Worm (Caenorhabditis elegans): ENCODE results near the gene pgm-1.

pgm-1 gene

ce11 chrII:4874335-4874861 lies 14.8 kb upstream of the pgm-1 start, which contains the start of gene F11G11.15:
Gene F11G11.15 (plus strand): TSS chrII:4874845.
- no peak for TF ChIP-seq cog-1 (tag; optimal IDR thresholded peaks at IDR 0.05)
- TF ChIP-seq ref-1 (GFP tag; conservative IDR thresholded peaks at IDR 0.05), result no peak
- TF ChIP-seq ztf-29 (GFP tag; IDR thresholded peaks at IDR 0.05), result no peak
- no peak for TF ChIP-seq T22C8.4 (GFP tag; IDR thresholded peaks at IDR 0.05)
- TF ChIP-seq tab-1 (GFP tag; IDR thresholded peaks at IDR 0.05), result no peak

- TF ChIP-seq cog-1 (tag; optimal IDR thresholded peaks at IDR 0.05) (no peak), T22C8.4 (GFP tag; IDR thresholded peaks at IDR 0.05) (no peak)
Observed at ce11 chrII:4876091-4876490, 13.1 kb upstream of the pgm-1 start, which contains the start of gene F11G11.13. Gene F11G11.13 (minus strand): TSS chrII:4876179.

DNA sequence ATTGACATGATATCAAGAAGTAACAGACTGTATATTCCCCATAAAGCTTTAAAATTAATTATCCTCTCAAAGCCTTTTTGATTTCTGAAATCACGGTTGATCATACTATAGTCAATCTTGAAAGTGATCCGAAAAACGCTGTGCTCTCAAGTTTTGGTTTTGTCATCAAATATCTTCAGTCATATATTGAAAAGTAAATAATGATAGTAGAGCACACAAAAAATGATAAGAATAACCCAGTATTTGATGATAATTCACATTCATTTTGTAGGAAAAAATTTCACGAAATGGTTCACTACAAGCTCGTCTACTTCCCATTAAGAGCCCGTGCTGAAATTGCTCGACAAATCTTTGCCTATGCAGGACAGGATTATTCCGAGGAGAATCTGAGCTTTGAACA lies 9.6 kb upstream of the pgm-1 start, which contains the start of gene gst-6:
Gene gst-6, plus strand, starts transcription at position 263 of the 400 bp plus-strand sequence.
- TF ChIP-seq cog-1 (tag; optimal IDR thresholded peaks at IDR 0.05) (no peak), klf-2 (GFP tag; conservative IDR thresholded peaks at IDR 0.05) (no peak), ztf-23 (GFP tag; IDR thresholded peaks at IDR 0.05) (no peak), T22C8.4 (GFP tag; IDR thresholded peaks at IDR 0.05) (no peak), ztf-29 (GFP tag; IDR thresholded peaks at IDR 0.05) (no peak)

DNA sequence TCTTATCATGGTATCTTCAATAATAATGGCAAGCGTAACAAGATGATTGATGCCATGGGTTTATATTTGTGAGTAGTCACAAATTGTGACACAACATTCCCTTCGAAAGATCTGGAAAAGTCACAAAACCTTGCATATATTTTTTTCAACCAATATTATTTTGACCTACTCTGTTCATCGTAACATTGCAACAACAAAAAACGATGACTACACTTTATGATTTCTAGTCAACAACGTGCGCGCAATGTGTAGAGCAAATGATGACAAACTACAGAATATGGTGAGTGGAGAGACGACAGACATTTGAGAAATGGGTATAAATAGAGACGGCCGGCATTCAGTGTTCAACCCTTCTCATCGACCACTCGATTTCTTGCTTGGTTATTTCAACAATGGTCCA lies 7.5 kb upstream of the pgm-1 start, which contains the start of gene gst-7:
Gene gst-7, plus strand, starts transcription at position 336 of the 400 bp plus-strand sequence.
- TF ChIP-seq tab-1 (GFP tag; IDR thresholded peaks at IDR 0.05) (no peak), T22C8.4 (GFP tag; IDR thresholded peaks at IDR 0.05) (no peak), ref-1 (GFP tag; conservative IDR thresholded peaks at IDR 0.05) (no peak), flt-1 (GFP tag; IDR thresholded peaks at IDR 0.05) (no peak), ztf-23 (GFP tag; IDR thresholded peaks at IDR 0.05) (no peak), ztf-29 (GFP tag; IDR thresholded peaks at IDR 0.05) (no peak)

DNA sequence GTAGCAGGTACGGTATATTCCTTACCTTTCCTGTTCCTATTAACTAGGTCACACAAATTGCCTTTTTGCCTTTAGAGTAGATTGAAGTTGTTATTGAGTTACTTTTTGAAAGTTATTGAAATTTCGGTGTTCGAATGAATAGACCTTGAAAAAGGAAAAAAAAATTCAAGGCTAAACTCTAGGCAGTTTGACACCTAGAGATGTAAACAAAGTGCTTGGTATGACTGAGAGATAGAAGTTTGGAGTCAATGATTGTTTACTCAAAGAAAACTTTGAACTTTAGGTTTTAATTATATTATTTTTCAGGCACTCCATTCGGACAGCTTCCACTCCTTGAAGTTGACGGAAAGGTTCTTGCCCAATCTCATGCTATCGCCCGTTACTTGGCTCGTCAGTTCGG lies 6.7 kb upstream of the pgm-1 start:
- TF ChIP-seq T22C8.4 (GFP tag; IDR thresholded peaks at IDR 0.05) (no peak), flt-1 (GFP tag; IDR thresholded peaks at IDR 0.05) (no peak), med-1 (GFP tag; optimal IDR thresholded peaks at IDR 0.05; ENCODE audit: insufficient read depth) (no peak), ref-1 (GFP tag; conservative IDR thresholded peaks at IDR 0.05) (no peak), ztf-29 (GFP tag; IDR thresholded peaks at IDR 0.05) (no peak), ztf-23 (GFP tag; IDR thresholded peaks at IDR 0.05) (no peak), tab-1 (GFP tag; IDR thresholded peaks at IDR 0.05) (no peak), klf-2 (GFP tag; conservative IDR thresholded peaks at IDR 0.05) (no peak), cog-1 (tag; optimal IDR thresholded peaks at IDR 0.05) (no peak)

DNA sequence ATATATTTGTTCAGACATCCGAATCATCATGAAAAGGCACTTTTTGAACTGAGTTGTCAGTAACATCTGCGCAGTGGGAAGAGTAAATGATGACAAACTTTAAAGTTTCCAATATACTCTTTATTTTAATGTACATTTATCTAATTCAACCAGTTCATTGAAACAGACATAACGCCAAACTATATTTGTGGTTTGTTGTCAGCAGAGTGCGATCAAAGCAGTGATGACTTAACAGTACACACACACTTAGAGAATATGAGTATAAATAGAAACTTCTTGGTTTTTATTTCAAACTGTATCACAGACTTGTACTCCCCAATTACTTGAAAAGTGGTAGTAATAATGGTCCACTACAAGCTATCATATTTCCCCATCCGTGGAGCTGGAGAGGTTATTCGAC lies 5.8 kb upstream of the pgm-1 start, which contains the start of gene gst-8:
Gene gst-8, plus strand, starts transcription at position 301 of the 400 bp plus-strand sequence.
- TF ChIP-seq cog-1 (tag; optimal IDR thresholded peaks at IDR 0.05) (no peak), klf-2 (GFP tag; conservative IDR thresholded peaks at IDR 0.05) (no peak), tab-1 (GFP tag; IDR thresholded peaks at IDR 0.05) (no peak), T22C8.4 (GFP tag; IDR thresholded peaks at IDR 0.05) (no peak), ztf-29 (GFP tag; IDR thresholded peaks at IDR 0.05) (no peak), ref-1 (GFP tag; conservative IDR thresholded peaks at IDR 0.05) (no peak), med-1 (GFP tag; optimal IDR thresholded peaks at IDR 0.05; ENCODE audit: insufficient read depth) (no peak), ztf-23 (GFP tag; IDR thresholded peaks at IDR 0.05) (no peak), flt-1 (GFP tag; IDR thresholded peaks at IDR 0.05) (no peak)

- no peak for TF ChIP-seq tab-1 (GFP tag; IDR thresholded peaks at IDR 0.05)
- no peak for TF ChIP-seq T22C8.4 (GFP tag; IDR thresholded peaks at IDR 0.05)
- no peak for TF ChIP-seq med-1 (GFP tag; optimal IDR thresholded peaks at IDR 0.05; ENCODE audit: insufficient read depth)
- TF ChIP-seq ztf-29 (GFP tag; IDR thresholded peaks at IDR 0.05), result no peak
- no peak for TF ChIP-seq ref-1 (GFP tag; conservative IDR thresholded peaks at IDR 0.05)
- no peak for TF ChIP-seq klf-2 (GFP tag; conservative IDR thresholded peaks at IDR 0.05)
- TF ChIP-seq flt-1 (GFP tag; IDR thresholded peaks at IDR 0.05), result no peak
- no peak for TF ChIP-seq cog-1 (tag; optimal IDR thresholded peaks at IDR 0.05)
- no peak for TF ChIP-seq ztf-23 (GFP tag; IDR thresholded peaks at IDR 0.05)
Observed at ce11 chrII:4884403-4884802, 4.8 kb upstream of the pgm-1 start.

DNA sequence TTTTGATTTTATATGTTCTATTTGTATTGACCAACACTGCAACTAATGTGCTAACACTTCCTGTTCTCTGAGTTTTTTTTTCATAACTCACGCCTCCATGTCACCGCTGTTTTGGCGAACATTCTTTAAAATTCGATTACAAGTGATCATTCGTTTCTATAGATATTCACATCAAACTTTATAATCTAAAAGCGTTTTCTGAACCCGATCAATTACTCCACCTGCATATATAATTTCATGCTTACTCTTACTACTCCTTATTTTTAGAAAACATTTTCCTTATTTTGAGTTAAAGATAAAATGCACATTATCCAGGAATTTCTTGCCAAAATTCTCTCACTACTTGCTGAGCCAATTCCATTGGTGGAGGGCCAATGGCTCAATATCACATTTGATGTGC lies 3.3 kb upstream of the pgm-1 start, which contains the start of gene R05F9.7:
Gene R05F9.7, plus strand, starts transcription at position 301 of the 400 bp plus-strand sequence.
- TF ChIP-seq flt-1 (GFP tag; IDR thresholded peaks at IDR 0.05), result no peak

DNA sequence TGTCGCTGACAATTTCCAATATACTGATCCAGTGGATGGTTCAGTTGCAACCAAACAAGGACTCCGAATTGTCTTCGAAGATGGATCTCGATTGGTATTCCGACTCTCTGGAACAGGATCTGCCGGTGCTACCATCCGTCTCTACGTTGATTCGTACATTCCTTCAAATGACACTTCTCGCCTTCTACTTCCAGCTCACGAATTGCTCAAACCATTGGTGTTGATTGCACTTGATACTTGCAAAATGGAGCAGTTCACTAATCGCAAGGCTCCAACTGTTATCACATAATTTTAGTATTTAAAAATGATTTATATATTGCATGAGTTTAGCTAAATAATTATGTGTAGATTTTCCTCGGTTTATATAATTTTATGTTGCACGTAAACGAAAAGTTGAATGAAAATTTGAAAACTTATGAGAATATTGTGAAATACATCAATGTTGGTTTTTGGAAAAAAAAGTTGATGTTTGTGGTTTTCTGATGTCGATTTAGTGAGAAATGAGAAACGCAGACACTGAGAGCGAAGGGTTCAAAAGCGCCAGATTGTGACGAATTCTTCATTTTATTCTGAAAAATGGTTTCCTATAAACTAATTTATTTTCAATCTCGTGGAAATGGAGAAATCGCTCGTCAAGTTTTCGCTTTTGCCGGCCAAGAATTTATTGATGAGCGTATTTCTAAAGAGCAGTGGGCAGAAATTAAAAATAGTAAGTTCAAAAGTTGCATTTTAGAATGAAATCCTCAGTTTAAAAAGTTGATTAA lies 2.0 kb downstream of the pgm-1 start, which contains the start of gene gst-9:
Gene gst-9, plus strand, starts transcription at position 574 of the 764 bp plus-strand sequence.
- TF ChIP-seq klf-2 (GFP tag; conservative IDR thresholded peaks at IDR 0.05) (no peak), ztf-23 (GFP tag; IDR thresholded peaks at IDR 0.05) (no peak), med-1 (GFP tag; optimal IDR thresholded peaks at IDR 0.05; ENCODE audit: insufficient read depth) (no peak), T22C8.4 (GFP tag; IDR thresholded peaks at IDR 0.05) (no peak), ref-1 (GFP tag; conservative IDR thresholded peaks at IDR 0.05) (no peak), cog-1 (tag; optimal IDR thresholded peaks at IDR 0.05) (no peak), tab-1 (GFP tag; IDR thresholded peaks at IDR 0.05) (no peak), flt-1 (GFP tag; IDR thresholded peaks at IDR 0.05) (no peak), ztf-29 (GFP tag; IDR thresholded peaks at IDR 0.05) (no peak)

ce11 chrII:4892594-4892993 lies 3.4 kb downstream of the pgm-1 start, which contains the start of gene msp-33:
Gene msp-33 (minus strand): TSS chrII:4892694.
- TF ChIP-seq klf-2 (GFP tag; conservative IDR thresholded peaks at IDR 0.05) (no peak), cog-1 (tag; optimal IDR thresholded peaks at IDR 0.05) (no peak), tab-1 (GFP tag; IDR thresholded peaks at IDR 0.05) (no peak), ztf-29 (GFP tag; IDR thresholded peaks at IDR 0.05) (no peak), flt-1 (GFP tag; IDR thresholded peaks at IDR 0.05) (no peak), med-1 (GFP tag; optimal IDR thresholded peaks at IDR 0.05; ENCODE audit: insufficient read depth) (no peak), ref-1 (GFP tag; conservative IDR thresholded peaks at IDR 0.05) (no peak)

Data from whole organism, midembryonic.